Worm (Caenorhabditis elegans) whole organism, L3 larva: ENCODE measurements around the gene npr-20.

Source experiments
- ZK546.5 ChIP-seq: sonication (generic microtip); optimal IDR thresholded peaks from 2 replicates; lab custom pipeline; 2017; ENCODE audit warnings: missing biosample characterization, missing genetic modification characterization
- ama-1 ChIP-seq: fragments of 150-350 bp; optimal IDR thresholded peaks from 2 replicates; lab custom pipeline; 2018
- ceh-16 ChIP-seq: sonication (generic microtip); optimal IDR thresholded peaks from 2 replicates; lab custom pipeline; 2017; ENCODE audit warnings: missing biosample characterization, missing genetic modification characterization
- daf-12 ChIP-seq: fragments of 150-350 bp; optimal IDR thresholded peaks from 2 replicates; lab custom pipeline; 2014; ENCODE audit warnings: missing biosample characterization, missing genetic modification reagents, missing genetic modification characterization
- egl-5 ChIP-seq: fragments of 150-350 bp; optimal IDR thresholded peaks from 2 replicates; lab custom pipeline; 2017; ENCODE audit warnings: missing biosample characterization, missing genetic modification reagents, missing genetic modification characterization, inconsistent platforms
- elt-1 ChIP-seq: fragments of 150-350 bp; optimal IDR thresholded peaks from 2 replicates; lab custom pipeline; 2014; ENCODE audit warnings: missing biosample characterization, missing genetic modification characterization
- elt-3 ChIP-seq, 3 experiments: fragments of 150-350 bp in 1 of 3; sonication (generic microtip) in 2 of 3; optimal IDR thresholded peaks; 2 replicates in 2 of 3; 4 replicates in 1 of 3; lab custom pipeline; 2014 to 2017; ENCODE audit warnings: missing biosample characterization in 3 of 3, missing genetic modification characterization in 3 of 3
- fkh-10 ChIP-seq: sonication (generic microtip); optimal IDR thresholded peaks from 2 replicates; lab custom pipeline; 2017; ENCODE audit warnings: missing biosample characterization, missing genetic modification reagents, missing genetic modification characterization
- fos-1 ChIP-seq: fragments of 150-350 bp; optimal IDR thresholded peaks from 2 replicates; lab custom pipeline; 2014; ENCODE audit warnings: missing biosample characterization, missing genetic modification characterization
- hmg-11 ChIP-seq: sonication (generic microtip); optimal IDR thresholded peaks from 2 replicates; lab custom pipeline; 2016; ENCODE audit warnings: missing genetic modification characterization, missing compliant biosample characterization
- jun-1 ChIP-seq: fragments of 150-350 bp; optimal IDR thresholded peaks from 2 replicates; lab custom pipeline; 2014; ENCODE audit warnings: missing biosample characterization, missing genetic modification reagents, missing genetic modification characterization
- lsy-12 ChIP-seq: sonication (generic microtip); optimal IDR thresholded peaks from 2 replicates; lab custom pipeline; 2016; ENCODE audit warnings: mild to moderate bottlenecking, missing genetic modification characterization, missing compliant biosample characterization
- mdl-1 ChIP-seq: fragments of 150-350 bp; optimal IDR thresholded peaks from 2 replicates; lab custom pipeline; 2014; ENCODE audit warnings: missing biosample characterization, missing genetic modification characterization
- mml-1 ChIP-seq: fragments of 150-350 bp; sonication (generic microtip); optimal IDR thresholded peaks from 3 replicates; lab custom pipeline; 2014; ENCODE audit warnings: missing biosample characterization, missing genetic modification characterization
- nfya-1 ChIP-seq: sonication (generic microtip); optimal IDR thresholded peaks from 2 replicates; lab custom pipeline; 2017; ENCODE audit warnings: missing genetic modification characterization, mild to moderate bottlenecking, missing compliant biosample characterization, antibody characterized with exemption, moderate library complexity; ENCODE audit not compliant: insufficient read depth
- nhr-11 ChIP-seq: fragments of 150-350 bp; optimal IDR thresholded peaks from 2 replicates; lab custom pipeline; 2014; ENCODE audit warnings: missing biosample characterization, missing genetic modification characterization
- nhr-12 ChIP-seq: fragments of 150-350 bp; optimal IDR thresholded peaks from 2 replicates; lab custom pipeline; 2014; ENCODE audit warnings: missing biosample characterization, missing genetic modification characterization
- nhr-23 ChIP-seq: fragments of 150-350 bp; optimal IDR thresholded peaks from 2 replicates; lab custom pipeline; 2014; ENCODE audit warnings: missing biosample characterization, missing genetic modification reagents, missing genetic modification characterization
- nhr-25 ChIP-seq: sonication (generic microtip); optimal IDR thresholded peaks from 2 replicates; lab custom pipeline; 2017; ENCODE audit warnings: missing biosample characterization, missing genetic modification characterization
- nhr-43 ChIP-seq: sonication (generic microtip); optimal IDR thresholded peaks from 2 replicates; lab custom pipeline; 2016; ENCODE audit warnings: mild to moderate bottlenecking, missing genetic modification characterization, missing compliant biosample characterization; ENCODE audit not compliant: poor library complexity, severe bottlenecking
- nhr-76 ChIP-seq: fragments of 150-350 bp; sonication (generic microtip); optimal IDR thresholded peaks from 5 replicates; lab custom pipeline; 2014; ENCODE audit warnings: missing biosample characterization, missing genetic modification characterization
- nhr-77 ChIP-seq: fragments of 150-350 bp; optimal IDR thresholded peaks from 2 replicates; lab custom pipeline; 2014; ENCODE audit warnings: missing biosample characterization, missing genetic modification characterization
- pha-4 ChIP-seq: fragments of 150-350 bp; optimal IDR thresholded peaks from 2 replicates; lab custom pipeline; 2014; ENCODE audit warnings: missing biosample characterization, missing genetic modification reagents, missing genetic modification characterization
- pqm-1 ChIP-seq: fragments of 150-350 bp; optimal IDR thresholded peaks from 2 replicates; lab custom pipeline; 2017; ENCODE audit warnings: missing biosample characterization, missing genetic modification characterization, inconsistent platforms
- skn-1 ChIP-seq: fragments of 150-350 bp; optimal IDR thresholded peaks from 2 replicates; lab custom pipeline; 2014; ENCODE audit warnings: missing biosample characterization, missing genetic modification characterization
- unc-62 ChIP-seq: fragments of 150-350 bp; sonication (generic microtip); optimal IDR thresholded peaks from 4 replicates; lab custom pipeline; 2014; ENCODE audit warnings: missing biosample characterization, missing genetic modification reagents, missing genetic modification characterization
- ztf-4 ChIP-seq: fragments of 150-350 bp; optimal IDR thresholded peaks from 2 replicates; lab custom pipeline; 2014; ENCODE audit warnings: missing biosample characterization, missing genetic modification characterization

The npr-20 gene

DNA sequence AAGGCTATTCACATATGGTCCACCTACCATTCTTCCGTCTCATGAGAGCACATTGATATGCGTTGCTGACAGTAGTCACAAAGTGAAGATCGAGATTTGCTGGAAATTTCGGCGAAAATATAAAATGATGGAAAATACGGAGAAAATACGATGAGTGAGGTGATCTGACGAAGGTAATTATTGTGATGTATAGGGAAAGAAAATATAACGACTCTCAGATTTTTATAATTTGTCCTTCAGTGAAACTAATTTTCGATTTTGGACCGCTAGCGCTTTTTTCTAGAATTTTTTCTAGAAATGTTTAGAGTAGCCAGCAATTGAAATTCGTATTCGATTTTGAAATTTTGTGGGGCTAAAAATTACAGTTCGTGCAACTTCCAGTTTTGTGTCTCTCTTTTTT is 35.8 kb downstream of the npr-20 start, which contains the start of gene F46C5.2:
F46C5.2 (minus strand) TSS at position 101 of the 400 bp plus-strand sequence.
- TF ChIP-seq skn-1 (tag; lab: Kevin White, UChicago), result no peak
- TF ChIP-seq egl-5 (tag; lab: Kevin White, UChicago), result no peak
- TF ChIP-seq fos-1 (tag; lab: Kevin White, UChicago), result no peak
- TF ChIP-seq daf-12 (tag; lab: Kevin White, UChicago), result no peak
- TF ChIP-seq nhr-77, result no peak
- no peak for TF ChIP-seq nfya-1 (tag; lab: Kevin White, UChicago)

DNA sequence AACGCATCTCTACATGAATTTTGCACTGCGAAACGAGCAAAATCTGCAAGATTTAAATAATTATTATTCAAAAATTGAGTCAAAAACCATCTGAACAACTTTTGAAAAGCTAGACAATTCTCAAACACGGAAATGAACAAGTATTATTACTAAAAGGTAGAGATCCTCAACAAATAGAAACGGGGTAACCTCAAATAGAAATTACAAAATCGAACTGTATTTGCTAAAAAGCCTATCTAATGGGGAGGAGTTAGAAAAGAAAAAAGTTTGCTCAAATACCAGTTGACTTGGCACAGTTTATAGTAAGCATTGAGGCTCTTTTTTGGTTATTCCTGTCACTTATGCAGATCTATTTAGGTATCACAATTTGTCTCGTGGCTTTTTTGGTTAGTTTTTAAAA is 39.2 kb downstream of the npr-20 start, which contains the start of gene nas-25:
nas-25 (plus strand) TSS at position 301 of the 400 bp plus-strand sequence.
- TF ChIP-seq mml-1 (tag; lab: Kevin White, UChicago), result no peak

DNA sequence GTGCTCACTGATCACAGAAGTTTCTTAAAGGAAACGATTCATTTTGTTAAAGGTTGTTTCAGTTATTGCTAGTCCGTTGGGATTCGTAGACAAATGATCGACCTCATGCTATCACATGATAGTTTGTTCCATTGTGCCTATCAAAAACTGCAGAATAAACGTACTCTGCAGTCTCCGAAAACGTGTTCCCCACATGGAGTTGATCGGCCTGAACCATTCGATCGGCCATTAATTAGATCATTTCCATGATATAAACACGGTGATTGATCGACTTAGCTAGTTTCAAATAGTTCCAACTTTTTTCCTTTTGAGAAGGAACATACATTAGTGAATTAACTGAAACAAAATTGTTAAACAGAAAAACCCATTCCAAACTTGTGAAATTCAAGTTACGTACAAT is 42.3 kb downstream of the npr-20 start:
- TF ChIP-seq nhr-76 (tag; lab: Kevin White, UChicago) (no peak), nhr-25 (tag; lab: Kevin White, UChicago) (peak; percentile 63), pqm-1 (peak; percentile 13), pha-4 (tag; lab: Kevin White, UChicago) (no peak), nhr-43 (tag; lab: Kevin White, UChicago) (peak; percentile 99), nhr-23 (peak; percentile 77), egl-5 (tag; lab: Kevin White, UChicago) (no peak), nhr-12 (tag; lab: Kevin White, UChicago) (no peak), mdl-1 (peak; percentile 45), nhr-11 (tag; lab: Kevin White, UChicago) (no peak), jun-1 (tag; lab: Kevin White, UChicago) (peak; percentile 38)

DNA sequence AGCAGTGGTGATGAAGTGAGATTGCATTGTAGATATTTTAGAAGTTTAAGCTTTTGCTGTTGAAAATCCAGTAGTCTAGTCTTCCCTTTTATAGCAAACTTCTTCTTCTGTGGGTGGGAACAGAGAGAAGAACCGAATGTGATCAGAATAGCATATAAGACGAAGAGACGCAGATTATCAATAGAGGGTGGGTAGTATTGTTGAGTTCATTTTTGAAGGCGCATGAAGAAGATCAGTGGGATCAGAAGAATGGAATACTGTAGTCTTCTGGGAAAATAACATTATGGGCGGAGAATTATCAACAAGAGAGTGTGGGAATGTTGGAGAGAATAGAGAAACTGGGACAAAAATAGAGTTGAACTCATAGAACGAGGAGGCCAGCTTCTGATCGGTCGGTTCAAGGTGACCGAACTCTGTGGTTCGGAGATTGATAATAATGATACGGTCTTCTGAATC is 43.8 kb downstream of the npr-20 start, which contains the start of gene F46C5.1:
F46C5.1 (minus strand) TSS at position 51 of the 456 bp plus-strand sequence.
- TF ChIP-seq nfya-1 (tag; lab: Kevin White, UChicago) (peak; percentile 16), nhr-43 (tag; lab: Kevin White, UChicago) (peak; percentile 48), fkh-10 (GFP tag; lab: Kevin White, UChicago) (no peak)

DNA sequence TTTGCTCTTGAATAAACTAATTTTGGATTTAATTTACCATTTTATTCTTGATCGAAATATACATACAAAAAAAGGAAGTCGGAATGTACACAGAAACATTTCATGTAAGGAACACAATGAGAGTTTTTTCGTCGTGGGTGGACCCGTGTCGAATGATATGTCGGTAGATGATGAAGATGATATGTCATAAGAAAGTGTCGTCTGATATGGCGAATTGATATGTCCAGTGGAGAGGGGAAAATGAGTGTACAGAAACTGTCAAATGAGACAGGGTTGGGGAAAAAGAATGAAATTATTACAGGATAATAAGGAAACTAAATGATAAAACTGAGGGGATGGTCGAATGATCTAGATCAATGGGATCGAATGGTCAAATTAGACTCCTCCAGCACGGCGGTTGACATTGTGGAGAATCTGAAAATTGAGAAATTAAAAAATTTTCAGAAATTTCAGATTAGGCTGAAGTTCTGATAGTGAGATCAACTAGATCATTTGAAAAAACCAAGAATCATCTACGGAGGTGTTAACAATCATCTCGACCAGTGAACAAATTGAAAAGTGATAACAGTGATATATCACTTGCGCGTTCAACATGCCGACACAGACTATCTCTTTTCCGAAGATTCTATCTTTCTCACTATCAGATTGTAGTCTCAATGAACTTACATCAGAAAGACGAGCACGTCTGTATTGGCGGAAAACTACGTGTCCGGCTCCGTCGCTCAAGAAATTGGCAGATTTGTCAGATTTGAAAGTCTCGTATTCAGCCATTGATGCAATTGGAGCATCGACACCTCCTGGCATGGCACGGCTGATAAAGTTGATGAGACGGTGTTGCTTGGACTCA is 44.6 kb downstream of the npr-20 start:
- TF ChIP-seq ama-1 (lab: Kevin White, UChicago) (peak; percentile 99), nhr-11 (tag; lab: Kevin White, UChicago) (no peak), hmg-11 (tag; lab: Kevin White, UChicago) (no peak), ZK546.5 (tag; lab: Kevin White, UChicago) (no peak), lsy-12 (peak; percentile 25), elt-1 (tag; lab: Kevin White, UChicago) (no peak), elt-3 (tag; optimal IDR thresholded peaks at IDR 0.05; lab: Kevin White, UChicago) (peak in 1 of 3 experiments; percentile 71), nhr-43 (tag; lab: Kevin White, UChicago) (peak; percentile 84), mml-1 (tag; lab: Kevin White, UChicago) (no peak), jun-1 (tag; lab: Kevin White, UChicago) (peak; percentile 40), nhr-23 (peak; percentile 25), unc-62 (GFP tag; lab: Kevin White, UChicago) (peak; percentile 14), daf-12 (tag; lab: Kevin White, UChicago) (no peak), ztf-4 (tag; lab: Kevin White, UChicago) (peak; percentile 57), nhr-25 (tag; lab: Kevin White, UChicago) (peak; percentile 63), ceh-16 (tag; lab: Kevin White, UChicago) (peak; percentile 31)
